Fruit fly (Drosophila melanogaster): ENCODE results near the gene cdi.

cdi gene

dm6 chr3R:18997388-18998287, 96.4 kb downstream of the cdi start:
- no peak for TF ChIP-seq noc (tag; optimal IDR thresholded peaks at IDR 0.05)

- no peak for TF ChIP-seq noc (tag; optimal IDR thresholded peaks at IDR 0.05)
Measured at dm6 chr3R:18995556-18996272, 98.4 kb downstream of the cdi start.

Data from whole organism, larva.